Worm (Caenorhabditis elegans) whole organism, early embryonic: ENCODE measurements around the gene F10E9.10.

Source experiments
- F13C5.2 ChIP-seq: sonication (generic microtip); optimal IDR thresholded peaks from 2 replicates; lab custom pipeline; 2017; ENCODE audit warnings: mild to moderate bottlenecking, missing genetic modification characterization, inconsistent platforms, missing compliant biosample characterization
- ama-1 ChIP-seq: fragments of 150-350 bp; optimal IDR thresholded peaks from 2 replicates; lab custom pipeline; 2014
- ceh-13 ChIP-seq: fragments of 200-800 bp; sonication (Bioruptor generic); optimal IDR thresholded peaks from 2 replicates; lab custom pipeline; 2018; ENCODE audit warnings: mild to moderate bottlenecking, missing genetic modification characterization, missing compliant biosample characterization
- ceh-36 ChIP-seq: sonication (generic microtip); optimal IDR thresholded peaks from 2 replicates; lab custom pipeline; 2016; ENCODE audit warnings: missing genetic modification characterization, inconsistent platforms, missing compliant biosample characterization
- flt-1 ChIP-seq: fragments of 200-800 bp; sonication (Bioruptor generic); IDR thresholded peaks from 2 replicates; pipeline ENCODE4 v1.3.6; 2022; ENCODE audit warnings: missing genetic modification characterization, missing compliant biosample characterization
- hmg-4 ChIP-seq: fragments of 200-800 bp; sonication (Bioruptor generic); optimal IDR thresholded peaks from 2 replicates; lab custom pipeline; 2018; ENCODE audit warnings: mild to moderate bottlenecking, missing genetic modification characterization, missing compliant biosample characterization
- hnd-1 ChIP-seq: sonication (generic microtip); optimal IDR thresholded peaks from 2 replicates; lab custom pipeline; 2016; ENCODE audit warnings: missing genetic modification characterization, missing compliant biosample characterization
- scrt-1 ChIP-seq: fragments of 200-800 bp; sonication (Bioruptor generic); IDR thresholded peaks from 2 replicates; pipeline ENCODE4 v1.3.6; 2022; ENCODE audit warnings: missing genetic modification characterization, missing compliant biosample characterization
- sea-1 ChIP-seq: fragments of 200-800 bp; sonication (Bioruptor generic); conservative IDR thresholded peaks from 2 replicates; pipeline ENCODE4 v1.3.6; 2022; ENCODE audit warnings: missing genetic modification characterization, missing compliant biosample characterization

DNA sequence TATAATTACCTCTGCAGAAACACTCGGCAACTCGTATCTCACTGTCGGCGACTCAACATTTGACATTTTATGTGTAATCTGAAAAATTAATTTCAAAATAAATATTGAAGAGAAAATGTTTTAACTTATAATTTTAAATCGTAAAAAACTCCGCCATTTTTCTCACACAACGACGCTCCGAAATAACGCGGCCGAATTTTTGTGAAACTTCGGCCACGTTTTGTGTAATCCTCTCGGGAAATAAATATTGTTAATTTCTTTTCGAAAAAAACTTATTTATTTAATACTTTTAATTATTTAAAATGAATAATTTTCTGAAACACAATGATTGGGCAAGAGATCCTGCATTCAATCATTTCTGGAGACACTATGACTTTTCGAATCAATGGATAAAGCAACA lies 12.7 kb downstream of the F10E9.10 start, which contains the start of the genes F10E9.7 and F10E9.5:
- TF ChIP-seq hmg-4 (GFP tag; lab: Kevin White, UChicago) = no peak
- no peak for TF ChIP-seq F13C5.2
- no peak for TF ChIP-seq flt-1 (GFP tag; lab: Robert Waterston, UW)
- no peak for TF ChIP-seq sea-1 (GFP tag; lab: Robert Waterston, UW)
- no peak for TF ChIP-seq ceh-13 (GFP tag; lab: Kevin White, UChicago)
- no peak for TF ChIP-seq hnd-1 (tag; lab: Kevin White, UChicago)
- no peak for TF ChIP-seq ama-1 (lab: Kevin White, UChicago)
- TF ChIP-seq scrt-1 (GFP tag; lab: Robert Waterston, UW) = no peak
- no peak for TF ChIP-seq ceh-36
